Worm (Caenorhabditis elegans) whole organism, young adult: ENCODE data around the gene fbxa-147.

ENCODE experiments used
- F39B2.1 ChIP-seq: fragments of 200-800 bp; sonication (Bioruptor generic); IDR thresholded peaks from 2 replicates; pipeline ENCODE4 v1.3.6; 2022; ENCODE audit warnings: missing genetic modification reagents, missing genetic modification characterization, missing compliant biosample characterization
- T07F8.4 ChIP-seq: sonication (generic microtip); optimal IDR thresholded peaks from 2 replicates; lab custom pipeline; 2016; ENCODE audit warnings: mild to moderate bottlenecking, missing genetic modification characterization, moderate library complexity, missing compliant biosample characterization
- Y53G8AR.9 ChIP-seq: fragments of 200-800 bp; sonication (Bioruptor generic); conservative IDR thresholded peaks from 2 replicates; pipeline ENCODE4 v1.3.6; 2022; ENCODE audit warnings: missing genetic modification reagents, missing genetic modification characterization, missing compliant biosample characterization
- Y56A3A.18 ChIP-seq: fragments of 200-800 bp; sonication (Bioruptor generic); IDR thresholded peaks from 2 replicates; pipeline ENCODE4 v1.3.6; 2022; ENCODE audit warnings: missing genetic modification reagents, missing genetic modification characterization, missing compliant biosample characterization
- Y67H2A.10 ChIP-seq: fragments of 200-800 bp; sonication (Bioruptor generic); conservative IDR thresholded peaks from 2 replicates; pipeline ENCODE4 v1.3.6; 2022; ENCODE audit warnings: missing genetic modification reagents, missing genetic modification characterization, missing compliant biosample characterization
- akir-1 ChIP-seq: fragments of 200-800 bp; sonication (Bioruptor generic); optimal IDR thresholded peaks from 2 replicates; lab custom pipeline; 2018; ENCODE audit warnings: mild to moderate bottlenecking, missing genetic modification characterization, moderate library complexity, missing compliant biosample characterization
- ama-1 ChIP-seq, 3 experiments: fragments of 150-350 bp in 1 of 3; sonication (generic microtip) in 2 of 3; optimal IDR thresholded peaks; 2 replicates each; lab custom pipeline; 2014 to 2018; ENCODE audit warnings: missing biosample characterization in 2 of 3, missing genetic modification characterization in 2 of 3, missing genetic modification reagents in 2 of 3
- aptf-3 ChIP-seq: fragments of 200-800 bp; sonication (Bioruptor generic); IDR thresholded peaks from 2 replicates; pipeline ENCODE4 v1.3.6; 2022; ENCODE audit warnings: missing genetic modification characterization, missing compliant biosample characterization
- athp-1 ChIP-seq: sonication (generic microtip); optimal IDR thresholded peaks from 2 replicates; lab custom pipeline; 2017; ENCODE audit warnings: mild to moderate bottlenecking, missing genetic modification characterization, missing compliant biosample characterization
- attf-3 ChIP-seq: fragments of 200-800 bp; sonication (Bioruptor generic); conservative IDR thresholded peaks from 2 replicates; pipeline ENCODE4 v1.3.6; 2022; ENCODE audit warnings: missing genetic modification reagents, missing genetic modification characterization, missing compliant biosample characterization
- ccch-3 ChIP-seq: fragments of 200-800 bp; sonication (Bioruptor generic); optimal IDR thresholded peaks from 2 replicates; lab custom pipeline; 2018; ENCODE audit warnings: mild to moderate bottlenecking, missing genetic modification characterization, missing compliant biosample characterization
- ceh-40 ChIP-seq: fragments of 200-800 bp; sonication (Bioruptor generic); IDR thresholded peaks from 2 replicates; pipeline ENCODE4 v1.3.6; 2022; ENCODE audit warnings: missing genetic modification characterization, missing compliant biosample characterization
- ceh-79 ChIP-seq: sonication (generic microtip); optimal IDR thresholded peaks from 2 replicates; lab custom pipeline; 2017; ENCODE audit warnings: mild to moderate bottlenecking, missing genetic modification characterization, missing compliant biosample characterization
- die-1 ChIP-seq: sonication (generic microtip); optimal IDR thresholded peaks from 2 replicates; lab custom pipeline; 2016; ENCODE audit warnings: missing genotype, mild to moderate bottlenecking, missing genetic modification characterization, missing compliant biosample characterization
- efl-1 ChIP-seq: fragments of 150-350 bp; optimal IDR thresholded peaks from 2 replicates; lab custom pipeline; 2014; ENCODE audit warnings: missing biosample characterization, missing genetic modification reagents, missing genetic modification characterization
- egl-18 ChIP-seq: fragments of 200-800 bp; sonication (Bioruptor generic); IDR thresholded peaks from 2 replicates; pipeline ENCODE4 v1.3.6; 2022; ENCODE audit warnings: missing genetic modification reagents, missing genetic modification characterization, missing compliant biosample characterization
- ekl-4 ChIP-seq: fragments of 200-800 bp; sonication (Bioruptor generic); IDR thresholded peaks from 2 replicates; pipeline ENCODE4 v1.3.6; 2022; ENCODE audit warnings: missing genetic modification reagents, missing genetic modification characterization, missing compliant biosample characterization
- hlh-12 ChIP-seq: sonication (generic microtip); optimal IDR thresholded peaks from 2 replicates; lab custom pipeline; 2016; ENCODE audit warnings: missing genetic modification characterization, missing compliant biosample characterization
- hsf-1 ChIP-seq: fragments of 200-800 bp; sonication (Bioruptor generic); IDR thresholded peaks from 2 replicates; pipeline ENCODE4 v1.3.6; 2022; ENCODE audit warnings: missing genetic modification reagents, missing genetic modification characterization, missing compliant biosample characterization
- let-526 ChIP-seq: fragments of 200-800 bp; sonication (Bioruptor generic); IDR thresholded peaks from 2 replicates; pipeline ENCODE4 v1.3.6; 2022; ENCODE audit warnings: missing genetic modification reagents, missing genetic modification characterization, missing compliant biosample characterization
- let-607 ChIP-seq, 2 experiments: fragments of 200-800 bp in 1 of 2; sonication (Bioruptor generic) in 1 of 2; sonication (generic microtip) in 1 of 2; optimal IDR thresholded peaks; 2 replicates each; lab custom pipeline; 2016 to 2018; ENCODE audit warnings: mild to moderate bottlenecking in 2 of 2, missing compliant biosample characterization in 2 of 2, missing genetic modification characterization in 2 of 2, moderate library complexity in 2 of 2, missing genotype in 1 of 2
- lin-35 ChIP-seq, 3 experiments: fragments of 150-350 bp in 2 of 3; sonication (generic microtip) in 1 of 3; optimal IDR thresholded peaks; 2 replicates each; lab custom pipeline; 2014 to 2018; ENCODE audit warnings: missing biosample characterization in 3 of 3, missing genetic modification characterization in 3 of 3, missing genetic modification reagents in 3 of 3
- lir-1 ChIP-seq: fragments of 200-800 bp; sonication (Bioruptor generic); conservative IDR thresholded peaks from 2 replicates; pipeline ENCODE4 v1.3.6; 2022; ENCODE audit warnings: missing genetic modification reagents, missing genetic modification characterization, missing compliant biosample characterization
- madf-10 ChIP-seq: sonication (generic microtip); optimal IDR thresholded peaks from 2 replicates; lab custom pipeline; 2016; ENCODE audit warnings: mild to moderate bottlenecking, missing genetic modification characterization, missing compliant biosample characterization
- mel-28 ChIP-seq: sonication (generic microtip); optimal IDR thresholded peaks from 2 replicates; lab custom pipeline; 2016; ENCODE audit warnings: borderline replicate concordance, mild to moderate bottlenecking, missing genetic modification characterization, missing compliant biosample characterization
- nfya-1 ChIP-seq: sonication (generic microtip); optimal IDR thresholded peaks from 2 replicates; lab custom pipeline; 2017; ENCODE audit warnings: antibody characterized with exemption, missing compliant biosample characterization, missing genetic modification characterization, borderline replicate concordance; ENCODE audit not compliant: insufficient read depth
- nhr-27 ChIP-seq: fragments of 200-800 bp; sonication (Bioruptor generic); optimal IDR thresholded peaks from 2 replicates; lab custom pipeline; 2018; ENCODE audit warnings: mild to moderate bottlenecking, missing genetic modification characterization, moderate library complexity, missing compliant biosample characterization
- nhr-80 ChIP-seq: sonication (generic microtip); optimal IDR thresholded peaks from 2 replicates; lab custom pipeline; 2016; ENCODE audit warnings: missing genetic modification characterization, missing compliant biosample characterization
- pha-4 ChIP-seq: fragments of 150-350 bp; sonication (generic microtip); optimal IDR thresholded peaks from 2 replicates; lab custom pipeline; 2014; ENCODE audit warnings: missing biosample characterization, missing genetic modification reagents, missing genetic modification characterization
- sea-2 ChIP-seq: fragments of 200-800 bp; sonication (Bioruptor generic); IDR thresholded peaks from 2 replicates; pipeline ENCODE4 v1.3.6; 2022; ENCODE audit warnings: missing genetic modification characterization, missing compliant biosample characterization
- snpc-4 ChIP-seq, 5 experiments: fragments of 150-350 bp in 1 of 5; sonication (generic microtip) in 4 of 5; optimal IDR thresholded peaks; 2 replicates each; lab custom pipeline; 2014 to 2018; ENCODE audit warnings: missing genetic modification characterization in 5 of 5, missing biosample characterization in 3 of 5, antibody characterized with exemption in 2 of 5, mild to moderate bottlenecking in 2 of 5, missing compliant biosample characterization in 2 of 5, missing genotype in 2 of 5, moderate library complexity in 2 of 5, missing genetic modification reagents in 1 of 5
- somi-1 ChIP-seq: fragments of 200-800 bp; sonication (Bioruptor generic); optimal IDR thresholded peaks from 2 replicates; lab custom pipeline; 2018; ENCODE audit warnings: mild to moderate bottlenecking, missing genetic modification characterization, missing compliant biosample characterization
- tbx-9 ChIP-seq: sonication (generic microtip); optimal IDR thresholded peaks from 2 replicates; lab custom pipeline; 2016; ENCODE audit warnings: borderline replicate concordance, missing genetic modification characterization, inconsistent platforms, missing compliant biosample characterization
- tlf-1 ChIP-seq: fragments of 200-800 bp; sonication (Bioruptor generic); optimal IDR thresholded peaks from 2 replicates; lab custom pipeline; 2018; ENCODE audit warnings: mild to moderate bottlenecking, missing genetic modification characterization, missing compliant biosample characterization
- ztf-22 ChIP-seq: fragments of 200-800 bp; sonication (Bioruptor generic); optimal IDR thresholded peaks from 2 replicates; lab custom pipeline; 2018; ENCODE audit warnings: mild to moderate bottlenecking, missing genetic modification characterization, moderate library complexity, missing compliant biosample characterization
- ztf-25 ChIP-seq: fragments of 200-800 bp; sonication (Bioruptor generic); IDR thresholded peaks from 2 replicates; pipeline ENCODE4 v1.3.6; 2022; ENCODE audit warnings: missing genetic modification reagents, missing genetic modification characterization, missing compliant biosample characterization

Gene fbxa-147

ce11 chrV:14716114-14716513 is at the start of gene fbxa-147:
TSS of gene fbxa-147 (plus strand) at chrV:14716499.
- TF ChIP-seq ama-1 (optimal IDR thresholded peaks at IDR 0.05; lab: Kevin White, UChicago) (no peak), ama-1 (GFP tag; optimal IDR thresholded peaks at IDR 0.05; lab: Kevin White, UChicago) (no peak), nhr-80 (tag; lab: Kevin White, UChicago) (peak; percentile 63)
- TF ChIP-seq, all 124 proteins: peak for 1

- TF ChIP-seq hlh-12 (tag; lab: Kevin White, UChicago) (no peak), pha-4 (no peak), tlf-1 (no peak), T07F8.4 (no peak), somi-1 (GFP tag; lab: Kevin White, UChicago) (no peak), lir-1 (GFP tag; lab: Robert Waterston, UW) (no peak), nhr-27 (tag; lab: Kevin White, UChicago) (no peak), ztf-22 (GFP tag; lab: Kevin White, UChicago) (no peak), madf-10 (tag; lab: Kevin White, UChicago) (no peak), egl-18 (no peak), let-526 (GFP tag; lab: Robert Waterston, UW) (no peak)
These were observed 38.0 kb upstream of the fbxa-147 start for ce11 chrV:14678298-14678697.

- TF ChIP-seq ceh-79 (tag; lab: Kevin White, UChicago): no peak
- no peak for TF ChIP-seq tbx-9
- no peak for TF ChIP-seq attf-3 (GFP tag; lab: Robert Waterston, UW)
- TF ChIP-seq efl-1 (GFP tag; lab: Kevin White, UChicago): no peak
- TF ChIP-seq ceh-40: no peak
- no peak for TF ChIP-seq T07F8.4
- TF ChIP-seq lir-1 (GFP tag; lab: Robert Waterston, UW): no peak
- TF ChIP-seq sea-2 (GFP tag; lab: Robert Waterston, UW): no peak
- TF ChIP-seq die-1 (tag; lab: Kevin White, UChicago): no peak
- no peak for TF ChIP-seq snpc-4 (GFP tag; optimal IDR thresholded peaks at IDR 0.05; lab: Kevin White, UChicago)
- TF ChIP-seq snpc-4 (tag; optimal IDR thresholded peaks at IDR 0.05; lab: Kevin White, UChicago): no peak
- TF ChIP-seq, all 124 proteins: peak for 0
These were observed 36.3 kb upstream of the fbxa-147 start, which contains the start of gene C47E8.3 for ce11 chrV:14680014-14680413. TSS of gene C47E8.3 (plus strand) at chrV:14680314.

- TF ChIP-seq hsf-1 (GFP tag; lab: Robert Waterston, UW): no peak
- no peak for TF ChIP-seq ekl-4 (GFP tag; lab: Robert Waterston, UW)
- TF ChIP-seq nfya-1 (tag; lab: Kevin White, UChicago): no peak
- TF ChIP-seq ccch-3 (GFP tag; lab: Kevin White, UChicago): no peak
- TF ChIP-seq akir-1 (GFP tag; lab: Kevin White, UChicago): no peak
- no peak for TF ChIP-seq tbx-9
- no peak for TF ChIP-seq lin-35 (GFP tag; optimal IDR thresholded peaks at IDR 0.05; lab: Kevin White, UChicago)
- TF ChIP-seq Y56A3A.18 (GFP tag; lab: Robert Waterston, UW): no peak
- TF ChIP-seq Y53G8AR.9 (GFP tag; lab: Robert Waterston, UW): no peak
- TF ChIP-seq athp-1: no peak
- no peak for TF ChIP-seq mel-28
- no peak for TF ChIP-seq aptf-3 (GFP tag; lab: Robert Waterston, UW)
- TF ChIP-seq ztf-25 (GFP tag; lab: Robert Waterston, UW): no peak
- no peak for TF ChIP-seq Y67H2A.10
- no peak for TF ChIP-seq let-607 (tag; optimal IDR thresholded peaks at IDR 0.05; lab: Kevin White, UChicago)
- TF ChIP-seq F39B2.1: no peak
These were observed 33.4 kb upstream of the fbxa-147 start for ce11 chrV:14682870-14683269.
